Worm (Caenorhabditis elegans): ENCODE results near the gene srb-12.

- no peak for TF ChIP-seq nhr-25 (tag; optimal IDR thresholded peaks at IDR 0.05)
- no peak for TF ChIP-seq snpc-4 (tag; optimal IDR thresholded peaks at IDR 0.05)
- no peak for TF ChIP-seq sma-9 (GFP tag; optimal IDR thresholded peaks at IDR 0.05)
- no peak for TF ChIP-seq sma-9 (tag; optimal IDR thresholded peaks at IDR 0.05)
- TF ChIP-seq ceh-82 (tag; optimal IDR thresholded peaks at IDR 0.05), result no peak
- no peak for TF ChIP-seq unc-39 (tag; optimal IDR thresholded peaks at IDR 0.05)
- no peak for TF ChIP-seq fos-1 (tag; optimal IDR thresholded peaks at IDR 0.05)
- no peak for TF ChIP-seq ama-1 (optimal IDR thresholded peaks at IDR 0.05)
- TF ChIP-seq lin-11 (tag; optimal IDR thresholded peaks at IDR 0.05), result no peak
These were observed 6.1 kb downstream of the srb-12 start, which contains the start of gene F58A6.5 for ce11 chrII:5148349-5148748.

Measured in whole organism, L2 larva.